Fruit fly (Drosophila melanogaster): ENCODE data around the gene sov.

sov gene

dm6 chrX:6813678-6814077 is 57.6 kb downstream of the sov start, which contains the start of gene iav:
TSS of gene iav (plus strand) at chrX:6813978.
- no peak for TF ChIP-seq CG9705 (GFP tag; optimal IDR thresholded peaks at IDR 0.05)
- TF ChIP-seq dmrt93B (GFP tag; optimal IDR thresholded peaks at IDR 0.05) = no peak
- no peak for TF ChIP-seq sv (GFP tag; optimal IDR thresholded peaks at IDR 0.05)
- no peak for TF ChIP-seq rgr (GFP tag; optimal IDR thresholded peaks at IDR 0.05)
- no peak for TF ChIP-seq pan (optimal IDR thresholded peaks at IDR 0.05)
- no peak for TF ChIP-seq tai (GFP tag; optimal IDR thresholded peaks at IDR 0.05)
- TF ChIP-seq Dfd (GFP tag; optimal IDR thresholded peaks at IDR 0.05) = no peak
- TF ChIP-seq Vsx2 (GFP tag; optimal IDR thresholded peaks at IDR 0.05; ENCODE audit: partially characterized antibody) = no peak
- no peak for TF ChIP-seq h (GFP tag; optimal IDR thresholded peaks at IDR 0.05)
- no peak for TF ChIP-seq GATAd (GFP tag; optimal IDR thresholded peaks at IDR 0.05)
- no peak for TF ChIP-seq N (GFP tag; optimal IDR thresholded peaks at IDR 0.05)
- no peak for TF ChIP-seq brk (GFP tag; optimal IDR thresholded peaks at IDR 0.05)
- no peak for TF ChIP-seq Abd-B (GFP tag; optimal IDR thresholded peaks at IDR 0.05)
- no peak for TF ChIP-seq Hr83 (GFP tag; optimal IDR thresholded peaks at IDR 0.05; ENCODE audit: poor library complexity, severe bottlenecking)
- no peak for TF ChIP-seq CrebA (GFP tag; optimal IDR thresholded peaks at IDR 0.05; ENCODE audit: borderline replicate concordance)

All from whole organism, wandering third instar larva.